Worm (Caenorhabditis elegans): Measurements from ENCODE around the gene C08F8.3.

DNA sequence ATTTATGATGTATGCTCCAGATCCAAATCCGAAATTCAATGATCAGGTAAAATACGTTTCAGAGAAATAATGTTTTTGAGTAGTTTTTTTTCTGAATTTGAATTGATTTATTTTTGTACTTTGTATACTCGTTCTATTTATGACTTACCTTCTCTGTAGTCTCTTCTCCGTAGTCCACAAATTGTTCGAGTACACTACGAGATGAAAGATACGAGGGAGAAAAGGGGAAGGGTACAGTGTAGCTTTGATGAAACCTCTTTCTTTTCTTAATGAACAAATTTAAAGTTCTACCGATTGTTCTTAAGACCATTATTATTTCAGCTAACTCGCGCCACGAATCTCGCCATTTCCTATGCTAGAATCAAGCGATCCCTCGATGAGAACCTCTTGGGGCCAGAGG lies 25.2 kb downstream of the C08F8.3 start:
- TF ChIP-seq ces-1 (GFP tag; optimal IDR thresholded peaks at IDR 0.05) (no peak), efl-1 (optimal IDR thresholded peaks at IDR 0.05) (no peak), efl-1 (GFP tag; optimal IDR thresholded peaks at IDR 0.05 in 1 of 2) (no peak), jun-1 (tag; optimal IDR thresholded peaks at IDR 0.05) (no peak)

Measured in whole organism, L1 larva.